Worm (Caenorhabditis elegans) whole organism, young adult: ENCODE results near the gene str-63.

Experiments
- B0035.1 ChIP-seq: sonication (generic microtip); optimal IDR thresholded peaks from 2 replicates; lab custom pipeline; 2016; ENCODE audit warnings: missing genetic modification characterization, mild to moderate bottlenecking, missing compliant biosample characterization, missing genotype, missing genetic modification reagents
- B0261.1 ChIP-seq: sonication (generic microtip); optimal IDR thresholded peaks from 2 replicates; lab custom pipeline; 2016; ENCODE audit warnings: mild to moderate bottlenecking, missing genetic modification characterization, moderate library complexity, missing compliant biosample characterization
- F10E7.11 ChIP-seq: sonication (generic microtip); optimal IDR thresholded peaks from 2 replicates; lab custom pipeline; 2017; ENCODE audit warnings: mild to moderate bottlenecking, missing genetic modification characterization, moderate library complexity, missing compliant biosample characterization
- F57A8.1 ChIP-seq: fragments of 200-800 bp; sonication (Bioruptor generic); optimal IDR thresholded peaks from 2 replicates; lab custom pipeline; 2018; ENCODE audit warnings: mild to moderate bottlenecking, missing genetic modification characterization, moderate library complexity, missing compliant biosample characterization
- T07F8.4 ChIP-seq: sonication (generic microtip); optimal IDR thresholded peaks from 2 replicates; lab custom pipeline; 2016; ENCODE audit warnings: mild to moderate bottlenecking, missing genetic modification characterization, moderate library complexity, missing compliant biosample characterization
- Y56A3A.18 ChIP-seq: fragments of 200-800 bp; sonication (Bioruptor generic); IDR thresholded peaks from 2 replicates; pipeline ENCODE4 v1.3.6; 2022; ENCODE audit warnings: missing genetic modification reagents, missing genetic modification characterization, missing compliant biosample characterization
- ZK185.1 ChIP-seq: sonication (generic microtip); optimal IDR thresholded peaks from 2 replicates; lab custom pipeline; 2016; ENCODE audit warnings: mild to moderate bottlenecking, missing genetic modification characterization, missing compliant biosample characterization; ENCODE audit not compliant: poor library complexity, severe bottlenecking
- akir-1 ChIP-seq: fragments of 200-800 bp; sonication (Bioruptor generic); optimal IDR thresholded peaks from 2 replicates; lab custom pipeline; 2018; ENCODE audit warnings: mild to moderate bottlenecking, missing genetic modification characterization, moderate library complexity, missing compliant biosample characterization
- attf-3 ChIP-seq: fragments of 200-800 bp; sonication (Bioruptor generic); conservative IDR thresholded peaks from 2 replicates; pipeline ENCODE4 v1.3.6; 2022; ENCODE audit warnings: missing genetic modification reagents, missing genetic modification characterization, missing compliant biosample characterization
- bed-1 ChIP-seq: fragments of 200-800 bp; sonication (Bioruptor generic); IDR thresholded peaks from 2 replicates; pipeline ENCODE4 v1.3.6; 2022; ENCODE audit warnings: missing genetic modification reagents, missing genetic modification characterization, missing compliant biosample characterization
- ceh-58 ChIP-seq: fragments of 200-800 bp; sonication (Bioruptor generic); IDR thresholded peaks from 2 replicates; pipeline ENCODE4 v1.3.6; 2022; ENCODE audit warnings: missing genetic modification characterization, missing compliant biosample characterization
- chd-7 ChIP-seq: sonication (generic microtip); optimal IDR thresholded peaks from 2 replicates; lab custom pipeline; 2016; ENCODE audit warnings: mild to moderate bottlenecking, missing genetic modification characterization, moderate library complexity, missing compliant biosample characterization
- dox-1 ChIP-seq: fragments of 200-800 bp; sonication (Bioruptor generic); IDR thresholded peaks from 2 replicates; pipeline ENCODE4 v1.3.6; 2022; ENCODE audit warnings: missing genetic modification reagents, missing genetic modification characterization, missing compliant biosample characterization
- egrh-3 ChIP-seq: fragments of 200-800 bp; sonication (Bioruptor generic); IDR thresholded peaks from 2 replicates; pipeline ENCODE4 v1.3.6; 2022; ENCODE audit warnings: missing genetic modification reagents, missing genetic modification characterization, missing compliant biosample characterization
- ets-4 ChIP-seq: fragments of 200-800 bp; sonication (Bioruptor generic); optimal IDR thresholded peaks from 2 replicates; lab custom pipeline; 2018; ENCODE audit warnings: mild to moderate bottlenecking, missing genetic modification characterization, missing compliant biosample characterization
- him-1 ChIP-seq: sonication (generic microtip); optimal IDR thresholded peaks from 2 replicates; lab custom pipeline; 2016; ENCODE audit warnings: missing genotype, missing genetic modification reagents, missing genetic modification characterization, missing compliant biosample characterization
- hmg-20 ChIP-seq: fragments of 200-800 bp; sonication (Bioruptor generic); IDR thresholded peaks from 2 replicates; pipeline ENCODE4 v1.3.6; 2022; ENCODE audit warnings: missing genetic modification reagents, missing genetic modification characterization, missing compliant biosample characterization
- let-526 ChIP-seq: fragments of 200-800 bp; sonication (Bioruptor generic); IDR thresholded peaks from 2 replicates; pipeline ENCODE4 v1.3.6; 2022; ENCODE audit warnings: missing genetic modification reagents, missing genetic modification characterization, missing compliant biosample characterization
- let-607 ChIP-seq, 2 experiments: fragments of 200-800 bp in 1 of 2; sonication (Bioruptor generic) in 1 of 2; sonication (generic microtip) in 1 of 2; optimal IDR thresholded peaks; 2 replicates each; lab custom pipeline; 2016 to 2018; ENCODE audit warnings: mild to moderate bottlenecking in 2 of 2, missing compliant biosample characterization in 2 of 2, missing genetic modification characterization in 2 of 2, moderate library complexity in 2 of 2, missing genotype in 1 of 2
- lin-35 ChIP-seq, 3 experiments: fragments of 150-350 bp in 2 of 3; sonication (generic microtip) in 1 of 3; optimal IDR thresholded peaks; 2 replicates each; lab custom pipeline; 2014 to 2018; ENCODE audit warnings: missing biosample characterization in 3 of 3, missing genetic modification characterization in 3 of 3, missing genetic modification reagents in 3 of 3
- lir-1 ChIP-seq: fragments of 200-800 bp; sonication (Bioruptor generic); conservative IDR thresholded peaks from 2 replicates; pipeline ENCODE4 v1.3.6; 2022; ENCODE audit warnings: missing genetic modification reagents, missing genetic modification characterization, missing compliant biosample characterization
- lsl-1 ChIP-seq: fragments of 200-800 bp; sonication (Bioruptor generic); optimal IDR thresholded peaks from 2 replicates; lab custom pipeline; 2018; ENCODE audit warnings: mild to moderate bottlenecking, missing genetic modification characterization, moderate library complexity, missing compliant biosample characterization
- madf-3 ChIP-seq: fragments of 200-800 bp; sonication (Bioruptor generic); IDR thresholded peaks from 2 replicates; pipeline ENCODE4 v1.3.6; 2022; ENCODE audit warnings: missing genetic modification reagents, missing genetic modification characterization, missing compliant biosample characterization
- madf-6 ChIP-seq: fragments of 200-800 bp; sonication (Bioruptor generic); IDR thresholded peaks from 2 replicates; pipeline ENCODE4 v1.3.6; 2022; ENCODE audit warnings: missing genetic modification reagents, missing genetic modification characterization, missing compliant biosample characterization
- mxl-1 ChIP-seq: sonication (generic microtip); optimal IDR thresholded peaks from 2 replicates; lab custom pipeline; 2016; ENCODE audit warnings: missing genetic modification characterization, missing compliant biosample characterization
- nfya-1 ChIP-seq: sonication (generic microtip); optimal IDR thresholded peaks from 2 replicates; lab custom pipeline; 2017; ENCODE audit warnings: antibody characterized with exemption, missing compliant biosample characterization, missing genetic modification characterization, borderline replicate concordance; ENCODE audit not compliant: insufficient read depth
- rcor-1 ChIP-seq: fragments of 200-800 bp; sonication (Bioruptor generic); IDR thresholded peaks from 2 replicates; pipeline ENCODE4 v1.3.6; 2022; ENCODE audit warnings: missing genetic modification reagents, missing genetic modification characterization, missing compliant biosample characterization
- snpc-1.1 ChIP-seq: sonication (generic microtip); optimal IDR thresholded peaks from 2 replicates; lab custom pipeline; 2017; ENCODE audit warnings: missing genetic modification characterization, mild to moderate bottlenecking, missing compliant biosample characterization, antibody characterized with exemption, moderate library complexity, missing genotype, missing genetic modification reagents; ENCODE audit not compliant: insufficient read depth
- snpc-4 ChIP-seq, 5 experiments: fragments of 150-350 bp in 1 of 5; sonication (generic microtip) in 4 of 5; optimal IDR thresholded peaks; 2 replicates each; lab custom pipeline; 2014 to 2018; ENCODE audit warnings: missing genetic modification characterization in 5 of 5, missing biosample characterization in 3 of 5, antibody characterized with exemption in 2 of 5, mild to moderate bottlenecking in 2 of 5, missing compliant biosample characterization in 2 of 5, missing genotype in 2 of 5, moderate library complexity in 2 of 5, missing genetic modification reagents in 1 of 5
- sptf-2 ChIP-seq: fragments of 200-800 bp; sonication (Bioruptor generic); optimal IDR thresholded peaks from 2 replicates; lab custom pipeline; 2018; ENCODE audit warnings: mild to moderate bottlenecking, missing genetic modification characterization, missing compliant biosample characterization
- tlf-1 ChIP-seq: fragments of 200-800 bp; sonication (Bioruptor generic); optimal IDR thresholded peaks from 2 replicates; lab custom pipeline; 2018; ENCODE audit warnings: mild to moderate bottlenecking, missing genetic modification characterization, missing compliant biosample characterization
- zim-3 ChIP-seq: sonication (generic microtip); optimal IDR thresholded peaks from 2 replicates; lab custom pipeline; 2017; ENCODE audit warnings: mild to moderate bottlenecking, missing genetic modification characterization, moderate library complexity, missing compliant biosample characterization
- ztf-18 ChIP-seq: sonication (generic microtip); optimal IDR thresholded peaks from 2 replicates; lab custom pipeline; 2016; ENCODE audit warnings: missing genotype, mild to moderate bottlenecking, missing genetic modification characterization, missing compliant biosample characterization
- ztf-22 ChIP-seq: fragments of 200-800 bp; sonication (Bioruptor generic); optimal IDR thresholded peaks from 2 replicates; lab custom pipeline; 2018; ENCODE audit warnings: mild to moderate bottlenecking, missing genetic modification characterization, moderate library complexity, missing compliant biosample characterization
- ztf-28 ChIP-seq: fragments of 200-800 bp; sonication (Bioruptor generic); IDR thresholded peaks from 2 replicates; pipeline ENCODE4 v1.3.6; 2022; ENCODE audit warnings: missing genetic modification reagents, missing genetic modification characterization, missing compliant biosample characterization
- ztf-3 ChIP-seq: fragments of 200-800 bp; sonication (Bioruptor generic); optimal IDR thresholded peaks from 2 replicates; lab custom pipeline; 2018; ENCODE audit warnings: mild to moderate bottlenecking, missing genetic modification characterization, missing compliant biosample characterization

str-63 gene

DNA sequence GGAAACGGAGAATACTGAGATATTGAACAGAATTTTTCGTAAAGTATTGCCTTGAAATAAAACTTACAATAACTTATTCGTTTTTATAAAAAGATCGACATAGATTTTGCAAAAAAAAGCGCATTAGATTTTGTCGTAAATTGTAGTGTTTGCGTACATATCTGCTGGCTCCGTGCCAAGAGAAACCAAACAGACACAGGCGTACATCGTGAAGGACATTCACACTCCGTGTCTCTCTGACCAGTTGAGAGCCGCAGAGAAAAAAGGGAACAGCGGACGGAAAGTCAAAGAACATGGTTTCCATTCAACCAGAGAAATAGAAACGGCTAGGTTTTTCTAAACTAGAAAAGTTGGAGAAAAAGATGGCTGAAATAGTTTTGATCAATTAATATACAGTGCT is 36.1 kb upstream of the str-63 start, which contains the start of gene arrd-19 (continued):
- peak; percentile 51; the same call in 1 of the 2 replicates for TF ChIP-seq Y56A3A.18 (GFP tag; lab: Robert Waterston, UW)
- TF ChIP-seq hmg-20, result peak; percentile 52; the same call in 1 of the 2 replicates

DNA sequence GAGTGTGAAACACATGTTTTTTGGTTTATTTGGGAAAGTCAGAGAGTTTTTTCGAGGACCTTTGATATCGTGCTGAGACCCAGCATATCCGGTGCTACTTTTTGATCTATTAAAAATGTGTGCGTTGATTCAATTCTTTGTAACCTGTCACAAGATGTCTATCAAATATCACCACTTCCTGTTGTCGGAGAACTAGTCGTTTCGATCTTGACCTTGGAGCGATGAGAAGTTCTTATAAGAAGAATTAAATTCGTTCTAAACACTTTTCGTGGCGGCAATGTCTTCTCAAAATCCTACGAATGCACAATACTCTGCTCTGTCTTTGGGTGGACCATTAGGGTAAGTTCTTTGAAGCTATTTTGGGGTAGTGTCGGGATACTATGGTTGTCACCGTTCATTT is 35.3 kb upstream of the str-63 start, which contains the start of gene F35F10.1:
Gene F35F10.1, plus strand, starts transcription at position 200 of the 400 bp plus-strand sequence.
- TF ChIP-seq bed-1, result 0 out of 2 replicates have a peak, but pooled peaks have one; percentile 84
- TF ChIP-seq ets-4 (GFP tag; lab: Kevin White, UChicago), result no peak
- TF ChIP-seq madf-3, result 0 out of 2 replicates have a peak, but pooled peaks have one; percentile 50

DNA sequence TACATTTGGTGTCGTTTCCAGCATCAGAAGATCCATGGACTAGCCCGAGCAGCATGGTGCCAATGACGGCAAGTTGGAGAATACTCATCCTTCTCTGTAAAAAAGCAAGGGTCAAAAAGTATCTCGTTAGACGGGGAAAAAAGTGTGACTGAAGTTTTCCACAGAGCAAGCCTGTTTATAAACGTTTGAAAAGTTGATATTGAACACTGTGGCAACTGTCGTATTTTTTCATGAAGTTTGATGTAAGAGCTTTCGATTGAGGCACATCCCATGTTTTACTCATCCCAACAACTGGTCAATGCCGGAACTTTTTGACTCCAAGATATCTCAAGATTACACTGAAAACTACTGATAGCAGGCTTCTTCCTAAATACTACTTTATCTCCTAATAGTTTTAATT is 32.4 kb upstream of the str-63 start, which contains the start of gene F35F10.13:
Gene F35F10.13, minus strand, starts transcription at position 101 of the 400 bp plus-strand sequence.
- TF ChIP-seq ZK185.1 (tag; lab: Kevin White, UChicago) (no peak), attf-3 (GFP tag; lab: Robert Waterston, UW) (no peak)

DNA sequence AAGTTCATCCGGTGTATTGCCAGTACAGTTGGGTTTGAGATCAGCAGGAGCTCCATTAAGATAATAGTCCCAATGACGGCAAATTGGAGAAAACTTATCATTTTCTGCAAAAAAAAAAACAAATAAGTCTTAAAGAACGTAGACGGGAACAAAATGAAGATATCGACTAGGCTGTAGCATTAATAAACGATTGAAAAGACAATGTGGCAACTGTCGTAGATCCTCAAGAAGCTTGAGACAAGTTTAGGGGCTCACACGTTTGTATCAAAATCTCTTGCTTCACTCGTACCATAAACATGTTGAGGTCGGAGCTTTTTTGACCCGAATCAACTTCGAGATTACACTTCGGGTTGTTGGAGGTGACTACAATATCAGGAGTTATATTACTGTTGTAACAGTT is 31.4 kb upstream of the str-63 start, which contains the start of gene F35F10.14:
Gene F35F10.14, minus strand, starts transcription at position 101 of the 400 bp plus-strand sequence.
- TF ChIP-seq nfya-1 (tag; lab: Kevin White, UChicago) (no peak), ztf-28 (GFP tag; lab: Robert Waterston, UW) (0 out of 2 replicates have a peak, but pooled peaks have one; percentile 26)

DNA sequence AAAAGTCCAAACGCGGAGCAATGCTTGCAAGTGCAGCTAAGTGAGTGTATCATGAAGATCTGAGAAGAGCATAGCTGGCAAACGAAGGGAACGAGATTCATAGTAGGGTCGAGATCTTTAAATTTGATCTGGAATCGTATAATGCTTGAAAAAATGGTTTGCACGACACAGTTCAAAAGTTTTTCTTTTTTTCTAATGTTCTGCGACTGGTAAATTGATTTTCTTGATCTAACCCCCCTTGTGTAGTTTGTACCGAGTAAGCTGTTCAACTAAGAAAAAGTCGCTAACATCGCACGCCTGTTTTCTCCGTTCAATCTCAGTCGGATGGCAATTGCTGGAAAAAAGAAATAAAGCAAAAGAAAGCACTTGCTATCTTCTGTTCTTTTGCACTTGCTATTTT is 30.9 kb upstream of the str-63 start, which contains the start of gene C17B7.14:
Gene C17B7.14, minus strand, starts transcription at position 101 of the 400 bp plus-strand sequence.
- no peak for TF ChIP-seq F57A8.1
- no peak for TF ChIP-seq snpc-1.1
- TF ChIP-seq him-1 (tag; lab: Kevin White, UChicago), result no peak

DNA sequence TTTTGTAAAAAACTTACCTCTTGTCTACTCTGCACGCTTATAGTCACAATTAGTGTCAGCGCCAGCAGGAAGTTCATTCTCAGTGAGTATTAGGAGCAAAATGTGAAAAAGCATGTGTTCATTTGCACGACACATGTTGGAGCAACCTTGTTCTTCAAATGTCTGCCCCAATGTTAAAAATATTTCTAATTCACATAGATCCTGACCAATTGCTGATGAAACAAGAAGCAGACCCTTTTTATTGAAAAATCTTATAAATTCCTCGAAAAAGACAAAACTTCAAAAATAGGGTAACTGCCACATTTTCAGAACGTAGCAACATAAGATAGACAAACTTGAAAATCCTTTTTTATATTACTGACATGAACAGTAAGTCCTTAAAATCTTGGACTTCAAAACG is 27.2 kb upstream of the str-63 start, which contains the start of gene C17B7.8:
Gene C17B7.8, minus strand, starts transcription at position 101 of the 400 bp plus-strand sequence.
- no peak for TF ChIP-seq B0261.1 (tag; lab: Kevin White, UChicago)
- no peak for TF ChIP-seq chd-7 (tag; lab: Kevin White, UChicago)
- TF ChIP-seq akir-1, result no peak
- no peak for TF ChIP-seq let-526 (GFP tag; lab: Robert Waterston, UW)
- no peak for TF ChIP-seq snpc-4 (GFP tag; optimal IDR thresholded peaks at IDR 0.05; lab: Kevin White, UChicago)
- no peak for TF ChIP-seq snpc-4 (tag; optimal IDR thresholded peaks at IDR 0.05; lab: Kevin White, UChicago)
- TF ChIP-seq egrh-3, result no peak
- TF ChIP-seq F10E7.11 (tag; lab: Kevin White, UChicago), result no peak
- no peak for TF ChIP-seq mxl-1

DNA sequence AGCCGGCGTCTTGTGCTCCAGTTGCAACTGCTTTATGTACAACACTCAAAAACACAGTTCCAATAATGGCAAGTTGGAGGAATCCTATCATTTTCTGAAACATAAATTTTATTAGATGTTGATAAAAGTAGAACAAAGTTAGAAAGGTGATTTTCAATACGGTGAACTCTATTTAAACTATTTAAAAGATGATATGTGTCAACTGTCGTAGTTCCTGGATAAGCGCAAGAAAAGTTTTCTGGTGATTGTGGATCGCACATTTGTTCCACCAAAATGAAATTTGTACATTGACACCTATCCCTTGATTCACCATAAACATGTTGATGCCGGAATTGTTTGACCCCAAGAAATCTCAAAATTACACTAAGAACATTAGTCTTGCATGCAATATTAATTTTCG is 19.3 kb upstream of the str-63 start, which contains the start of gene C17B7.9:
Gene C17B7.9, minus strand, starts transcription at position 101 of the 400 bp plus-strand sequence.
- TF ChIP-seq T07F8.4 (tag; lab: Kevin White, UChicago) (no peak), lin-35 (GFP tag; optimal IDR thresholded peaks at IDR 0.05; lab: Kevin White, UChicago) (no peak), F57A8.1 (no peak), ztf-18 (tag; lab: Kevin White, UChicago) (no peak), sptf-2 (GFP tag; lab: Kevin White, UChicago) (no peak), rcor-1 (GFP tag; lab: Robert Waterston, UW) (no peak), tlf-1 (GFP tag; lab: Kevin White, UChicago) (no peak), madf-6 (GFP tag; lab: Robert Waterston, UW) (no peak), attf-3 (GFP tag; lab: Robert Waterston, UW) (no peak), zim-3 (tag; lab: Kevin White, UChicago) (no peak), mxl-1 (no peak), lsl-1 (no peak), lir-1 (GFP tag; lab: Robert Waterston, UW) (no peak), dox-1 (no peak), B0035.1 (tag; lab: Kevin White, UChicago) (no peak), ztf-3 (no peak), ztf-22 (GFP tag; lab: Kevin White, UChicago) (no peak), let-607 (tag; optimal IDR thresholded peaks at IDR 0.05; lab: Kevin White, UChicago) (no peak), ceh-58 (GFP tag; lab: Robert Waterston, UW) (no peak)
